Worm (Caenorhabditis elegans) whole organism, midembryonic: ENCODE results near the gene srv-17.

Source experiments
- T22C8.4 ChIP-seq: fragments of 200-800 bp; sonication (Bioruptor generic); IDR thresholded peaks from 2 replicates; pipeline ENCODE4 v1.3.6; 2022; ENCODE audit warnings: missing genetic modification characterization, missing compliant biosample characterization
- cog-1 ChIP-seq: sonication (generic microtip); optimal IDR thresholded peaks from 2 replicates; lab custom pipeline; 2016; ENCODE audit warnings: missing genetic modification characterization, missing compliant biosample characterization
- flt-1 ChIP-seq: fragments of 200-800 bp; sonication (Bioruptor generic); IDR thresholded peaks from 2 replicates; pipeline ENCODE4 v1.3.6; 2022; ENCODE audit warnings: missing genetic modification characterization, missing compliant biosample characterization
- klf-2 ChIP-seq: fragments of 200-800 bp; sonication (Bioruptor generic); conservative IDR thresholded peaks from 2 replicates; pipeline ENCODE4 v1.3.6; 2022; ENCODE audit warnings: missing genetic modification reagents, missing genetic modification characterization, missing compliant biosample characterization
- med-1 ChIP-seq: sonication (generic microtip); optimal IDR thresholded peaks from 2 replicates; lab custom pipeline; 2017; ENCODE audit warnings: missing genetic modification characterization, mild to moderate bottlenecking, missing compliant biosample characterization, antibody characterized with exemption, missing genetic modification reagents; ENCODE audit not compliant: insufficient read depth
- ref-1 ChIP-seq: fragments of 200-800 bp; sonication (Bioruptor generic); conservative IDR thresholded peaks from 2 replicates; pipeline ENCODE4 v1.3.6; 2022; ENCODE audit warnings: missing genetic modification reagents, missing genetic modification characterization, missing compliant biosample characterization
- tab-1 ChIP-seq: fragments of 200-800 bp; sonication (Bioruptor generic); IDR thresholded peaks from 2 replicates; pipeline ENCODE4 v1.3.6; 2022; ENCODE audit warnings: missing genetic modification characterization, missing compliant biosample characterization
- ztf-23 ChIP-seq: fragments of 200-800 bp; sonication (Bioruptor generic); IDR thresholded peaks from 2 replicates; pipeline ENCODE4 v1.3.6; 2022; ENCODE audit warnings: missing genetic modification reagents, missing genetic modification characterization, missing compliant biosample characterization
- ztf-29 ChIP-seq: fragments of 200-800 bp; sonication (Bioruptor generic); IDR thresholded peaks from 2 replicates; pipeline ENCODE4 v1.3.6; 2022; ENCODE audit warnings: missing genetic modification reagents, missing genetic modification characterization, missing compliant biosample characterization

DNA sequence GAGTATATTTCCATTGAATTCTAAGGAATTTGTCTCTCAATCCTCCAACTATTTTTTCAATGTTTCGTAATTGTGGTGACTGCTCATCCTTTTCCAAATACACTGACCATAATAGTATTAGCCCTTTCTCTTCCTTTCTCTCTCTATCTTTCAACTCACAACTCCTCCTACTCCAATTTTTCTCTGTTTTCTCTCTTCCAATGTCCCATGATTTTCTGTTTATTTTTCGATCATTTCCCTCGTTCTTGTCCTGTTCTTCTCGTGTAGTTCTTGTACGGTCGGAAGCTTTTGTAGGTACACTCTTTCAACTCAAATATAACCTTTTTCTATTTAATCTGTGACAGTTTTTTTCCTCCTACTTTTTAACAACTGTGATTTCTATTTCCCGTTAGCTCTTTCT lies 48.0 kb downstream of the srv-17 start:
- TF ChIP-seq med-1 (GFP tag; lab: Kevin White, UChicago) (no peak), tab-1 (GFP tag; lab: Robert Waterston, UW) (no peak), ztf-23 (GFP tag; lab: Robert Waterston, UW) (no peak), cog-1 (tag; lab: Kevin White, UChicago) (no peak), ztf-29 (GFP tag; lab: Robert Waterston, UW) (no peak), T22C8.4 (GFP tag; lab: Robert Waterston, UW) (no peak), klf-2 (GFP tag; lab: Robert Waterston, UW) (no peak), ref-1 (no peak), flt-1 (GFP tag; lab: Robert Waterston, UW) (no peak)
